Worm (Caenorhabditis elegans) whole organism, early embryonic: ENCODE results near the gene unc-39.

Experiments used
- B0310.2 ChIP-seq: sonication (generic microtip); optimal IDR thresholded peaks from 2 replicates; lab custom pipeline; 2016; ENCODE audit warnings: mild to moderate bottlenecking, missing genetic modification characterization, missing compliant biosample characterization
- F13C5.2 ChIP-seq: sonication (generic microtip); optimal IDR thresholded peaks from 2 replicates; lab custom pipeline; 2017; ENCODE audit warnings: mild to moderate bottlenecking, missing genetic modification characterization, inconsistent platforms, missing compliant biosample characterization
- aly-1 ChIP-seq: sonication (generic microtip); optimal IDR thresholded peaks from 2 replicates; lab custom pipeline; 2016; ENCODE audit warnings: missing genetic modification characterization, missing compliant biosample characterization
- ama-1 ChIP-seq: fragments of 150-350 bp; optimal IDR thresholded peaks from 2 replicates; lab custom pipeline; 2014
- ceh-13 ChIP-seq: fragments of 200-800 bp; sonication (Bioruptor generic); optimal IDR thresholded peaks from 2 replicates; lab custom pipeline; 2018; ENCODE audit warnings: mild to moderate bottlenecking, missing genetic modification characterization, missing compliant biosample characterization
- ceh-36 ChIP-seq: sonication (generic microtip); optimal IDR thresholded peaks from 2 replicates; lab custom pipeline; 2016; ENCODE audit warnings: missing genetic modification characterization, inconsistent platforms, missing compliant biosample characterization
- ets-7 ChIP-seq: sonication (generic microtip); optimal IDR thresholded peaks from 2 replicates; lab custom pipeline; 2016; ENCODE audit warnings: missing genotype, missing genetic modification characterization, missing compliant biosample characterization
- flt-1 ChIP-seq: fragments of 200-800 bp; sonication (Bioruptor generic); IDR thresholded peaks from 2 replicates; pipeline ENCODE4 v1.3.6; 2022; ENCODE audit warnings: missing genetic modification characterization, missing compliant biosample characterization
- hmbx-1 ChIP-seq: sonication (generic microtip); optimal IDR thresholded peaks from 2 replicates; lab custom pipeline; 2016; ENCODE audit warnings: mild to moderate bottlenecking, missing genetic modification characterization, missing compliant biosample characterization
- hmg-4 ChIP-seq: fragments of 200-800 bp; sonication (Bioruptor generic); optimal IDR thresholded peaks from 2 replicates; lab custom pipeline; 2018; ENCODE audit warnings: mild to moderate bottlenecking, missing genetic modification characterization, missing compliant biosample characterization
- hnd-1 ChIP-seq: sonication (generic microtip); optimal IDR thresholded peaks from 2 replicates; lab custom pipeline; 2016; ENCODE audit warnings: missing genetic modification characterization, missing compliant biosample characterization
- pes-1 ChIP-seq: fragments of 200-800 bp; sonication (Bioruptor generic); IDR thresholded peaks from 2 replicates; pipeline ENCODE4 v1.3.6; 2022; ENCODE audit warnings: missing genetic modification reagents, missing genetic modification characterization, missing compliant biosample characterization
- scrt-1 ChIP-seq: fragments of 200-800 bp; sonication (Bioruptor generic); IDR thresholded peaks from 2 replicates; pipeline ENCODE4 v1.3.6; 2022; ENCODE audit warnings: missing genetic modification characterization, missing compliant biosample characterization
- sea-1 ChIP-seq: fragments of 200-800 bp; sonication (Bioruptor generic); conservative IDR thresholded peaks from 2 replicates; pipeline ENCODE4 v1.3.6; 2022; ENCODE audit warnings: missing genetic modification characterization, missing compliant biosample characterization
- tbx-11 ChIP-seq: fragments of 200-800 bp; sonication (Bioruptor generic); IDR thresholded peaks from 2 replicates; pipeline ENCODE4 v1.3.6; 2022; ENCODE audit warnings: missing genetic modification characterization, missing compliant biosample characterization
- tbx-37 ChIP-seq: fragments of 200-800 bp; sonication (Bioruptor generic); conservative IDR thresholded peaks from 2 replicates; pipeline ENCODE4 v1.3.6; 2022; ENCODE audit warnings: missing genetic modification reagents, missing genetic modification characterization, missing compliant biosample characterization
- tra-4 ChIP-seq: sonication (generic microtip); optimal IDR thresholded peaks from 2 replicates; lab custom pipeline; 2017; ENCODE audit warnings: missing genetic modification characterization, missing compliant biosample characterization

The unc-39 gene

DNA sequence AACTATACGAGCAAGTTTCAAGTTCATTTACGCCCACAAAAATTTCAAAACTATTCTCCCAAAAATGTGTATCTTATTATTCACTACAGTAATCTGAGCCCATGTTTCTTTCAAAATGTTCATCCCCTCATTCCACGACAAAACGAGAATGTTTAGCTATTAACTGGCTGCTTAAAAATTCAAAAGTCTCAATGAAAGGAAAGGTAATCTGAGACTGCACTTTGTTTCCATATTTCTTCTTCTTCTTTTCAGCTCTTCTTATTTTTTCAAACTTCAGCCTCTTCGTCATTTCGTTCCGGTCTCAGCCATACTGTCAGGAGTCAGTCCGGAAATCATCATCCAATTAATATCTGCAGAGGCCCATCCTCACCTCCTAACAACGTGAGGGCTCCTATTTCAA is at the start of gene unc-39:
unc-39 (plus strand) TSS at position 301 of the 400 bp plus-strand sequence.
- no peak for TF ChIP-seq flt-1
- TF ChIP-seq ama-1 (lab: Kevin White, UChicago): no peak
- TF ChIP-seq F13C5.2 (tag; lab: Kevin White, UChicago): no peak
- no peak for TF ChIP-seq aly-1
- no peak for TF ChIP-seq scrt-1
- no peak for TF ChIP-seq B0310.2 (tag; lab: Kevin White, UChicago)
- TF ChIP-seq pes-1 (GFP tag; lab: Robert Waterston, UW): no peak
- no peak for TF ChIP-seq tbx-37 (GFP tag; lab: Robert Waterston, UW)
- no peak for TF ChIP-seq ets-7 (tag; lab: Kevin White, UChicago)
- TF ChIP-seq sea-1: no peak
- no peak for TF ChIP-seq hnd-1 (tag; lab: Kevin White, UChicago)
- no peak for TF ChIP-seq tbx-11
- no peak for TF ChIP-seq tra-4 (tag; lab: Kevin White, UChicago)
- no peak for TF ChIP-seq ceh-13 (GFP tag; lab: Kevin White, UChicago)
- no peak for TF ChIP-seq ceh-36 (tag; lab: Kevin White, UChicago)
- TF ChIP-seq hmbx-1 (tag; lab: Kevin White, UChicago): no peak

DNA sequence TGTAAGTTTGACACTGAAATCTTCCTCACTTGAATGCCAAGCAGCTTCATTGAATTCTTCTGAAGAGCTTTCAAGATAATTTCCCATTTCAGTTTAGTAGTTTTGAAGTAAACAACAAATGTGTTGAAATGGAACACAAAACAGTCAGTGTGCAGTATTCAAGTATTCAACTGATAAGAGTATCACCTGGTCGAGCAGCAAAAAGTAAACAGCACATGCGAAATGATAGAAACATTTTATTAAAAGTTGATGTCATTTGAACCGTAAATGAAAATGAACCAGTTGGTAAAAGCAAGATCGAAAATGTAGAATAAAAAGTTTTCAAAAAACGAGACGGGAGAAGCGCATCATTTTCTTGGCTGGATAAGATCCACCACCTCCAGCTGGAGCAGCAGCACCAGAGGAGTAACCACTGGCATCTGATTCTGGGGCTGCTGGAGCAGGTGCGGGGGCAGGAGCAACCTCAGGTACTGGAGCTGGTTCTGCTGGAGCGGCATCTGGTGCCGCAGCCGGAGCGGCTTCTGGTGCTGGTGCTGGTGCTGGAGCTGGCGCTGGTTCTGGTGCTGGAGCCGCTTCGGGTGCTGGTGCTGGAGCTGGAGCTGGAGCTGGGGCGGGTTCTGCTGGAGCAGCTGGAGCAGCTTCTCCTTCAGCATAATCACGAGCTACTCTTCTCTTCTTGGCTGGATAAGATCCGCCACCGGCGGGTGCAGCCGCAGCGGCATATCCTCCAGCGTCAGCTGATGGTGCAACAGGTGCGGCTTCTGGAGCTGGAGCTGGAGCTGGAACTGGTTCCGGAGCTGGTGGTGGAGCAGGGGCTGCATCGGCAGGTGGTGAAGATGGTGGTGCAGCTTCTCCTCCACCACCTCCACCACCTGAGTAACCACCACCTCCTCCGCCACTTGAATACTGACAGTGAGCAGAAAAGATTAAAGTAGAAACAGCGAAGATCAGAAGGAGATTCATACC is 48.1 kb upstream of the unc-39 start, which contains the start of the genes F47B8.4 and F47B8.18:
F47B8.4 (minus strand) TSS at position 172 of the 966 bp plus-strand sequence.
F47B8.18 (minus strand) TSS at position 963 of the 966 bp plus-strand sequence.
- TF ChIP-seq aly-1 (peak; percentile 26), ets-7 (tag; lab: Kevin White, UChicago) (no peak)

DNA sequence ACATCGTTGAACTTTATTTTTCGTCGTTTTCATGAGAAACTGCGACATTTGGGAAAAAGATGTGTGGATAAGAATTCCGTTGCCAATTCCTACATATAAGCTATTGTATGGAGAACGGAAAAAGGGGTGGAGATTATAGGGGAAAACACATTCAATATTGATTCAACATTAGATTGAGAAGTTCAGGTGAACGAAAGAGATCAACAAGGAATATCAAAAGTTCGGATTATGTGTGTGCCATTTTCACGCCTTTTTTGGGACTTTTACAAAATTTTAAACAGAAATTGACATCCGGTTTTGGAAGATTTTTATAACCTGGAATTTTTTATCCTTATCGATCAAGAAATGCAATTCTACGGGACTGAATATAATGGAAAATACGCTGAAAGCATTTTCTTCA is 45.1 kb upstream of the unc-39 start, which contains the start of gene F47B8.5:
F47B8.5 (minus strand) TSS at position 101 of the 400 bp plus-strand sequence.
- TF ChIP-seq hmbx-1 (tag; lab: Kevin White, UChicago) (no peak), tra-4 (tag; lab: Kevin White, UChicago) (no peak), tbx-11 (no peak), F13C5.2 (tag; lab: Kevin White, UChicago) (no peak), tbx-37 (GFP tag; lab: Robert Waterston, UW) (no peak), aly-1 (no peak), B0310.2 (tag; lab: Kevin White, UChicago) (no peak), hnd-1 (tag; lab: Kevin White, UChicago) (no peak), pes-1 (GFP tag; lab: Robert Waterston, UW) (no peak), ama-1 (lab: Kevin White, UChicago) (no peak)

DNA sequence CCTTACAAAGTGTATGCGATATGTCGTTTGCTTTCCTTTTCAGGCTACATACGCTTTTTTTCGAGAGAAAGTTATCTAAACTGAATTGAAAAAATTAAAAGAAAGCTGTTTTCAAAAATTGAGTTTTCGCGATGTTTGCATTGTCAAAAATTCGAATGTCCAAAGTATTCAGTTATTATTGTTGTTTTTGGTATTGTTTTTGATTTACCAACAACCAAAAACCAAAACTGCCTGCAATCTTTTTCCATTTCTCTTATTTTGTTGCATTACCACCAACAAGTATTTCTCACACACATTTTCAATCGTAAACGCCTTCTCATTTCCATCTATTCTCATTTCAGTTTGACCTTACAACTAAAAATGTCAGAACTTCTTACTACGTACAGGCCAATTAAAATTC is 44.1 kb upstream of the unc-39 start, which contains the start of gene pepm-1:
pepm-1 (plus strand) TSS at position 301 of the 400 bp plus-strand sequence.
- TF ChIP-seq ama-1 (lab: Kevin White, UChicago) (no peak), tbx-37 (GFP tag; lab: Robert Waterston, UW) (no peak), pes-1 (GFP tag; lab: Robert Waterston, UW) (no peak), hmg-4 (GFP tag; lab: Kevin White, UChicago) (no peak), aly-1 (no peak)

DNA sequence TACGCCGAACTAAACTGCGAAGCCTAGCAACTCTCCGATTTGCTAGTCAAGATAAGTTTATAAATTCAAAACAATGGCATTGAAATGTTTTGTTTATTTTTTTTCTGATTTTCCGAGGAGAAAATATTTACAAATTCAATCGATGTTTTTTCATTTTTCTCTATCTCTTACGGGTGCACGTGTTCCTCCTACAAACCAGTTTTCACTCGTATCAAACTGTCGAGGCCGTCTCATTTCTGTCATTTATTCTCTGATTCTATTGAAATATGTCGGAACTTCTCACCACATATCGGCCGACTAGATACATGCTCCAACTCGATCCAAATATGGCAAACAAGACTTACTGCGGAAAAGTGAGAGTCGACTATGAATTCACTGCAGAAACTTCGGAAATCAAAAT is 41.4 kb upstream of the unc-39 start, which contains the start of gene F47B8.8:
F47B8.8 (plus strand) TSS at position 257 of the 400 bp plus-strand sequence.
- no peak for TF ChIP-seq ets-7 (tag; lab: Kevin White, UChicago)
- no peak for TF ChIP-seq flt-1
- TF ChIP-seq scrt-1: no peak
- TF ChIP-seq aly-1: no peak
- TF ChIP-seq tbx-37 (GFP tag; lab: Robert Waterston, UW): no peak
- no peak for TF ChIP-seq hmg-4 (GFP tag; lab: Kevin White, UChicago)
- no peak for TF ChIP-seq hmbx-1 (tag; lab: Kevin White, UChicago)
- no peak for TF ChIP-seq ama-1 (lab: Kevin White, UChicago)
- TF ChIP-seq F13C5.2 (tag; lab: Kevin White, UChicago): no peak
- TF ChIP-seq ceh-36 (tag; lab: Kevin White, UChicago): no peak
- no peak for TF ChIP-seq tra-4 (tag; lab: Kevin White, UChicago)
- no peak for TF ChIP-seq pes-1 (GFP tag; lab: Robert Waterston, UW)
- TF ChIP-seq sea-1: no peak
- TF ChIP-seq tbx-11: no peak
- no peak for TF ChIP-seq hnd-1 (tag; lab: Kevin White, UChicago)
- no peak for TF ChIP-seq ceh-13 (GFP tag; lab: Kevin White, UChicago)
- TF ChIP-seq B0310.2 (tag; lab: Kevin White, UChicago): no peak

DNA sequence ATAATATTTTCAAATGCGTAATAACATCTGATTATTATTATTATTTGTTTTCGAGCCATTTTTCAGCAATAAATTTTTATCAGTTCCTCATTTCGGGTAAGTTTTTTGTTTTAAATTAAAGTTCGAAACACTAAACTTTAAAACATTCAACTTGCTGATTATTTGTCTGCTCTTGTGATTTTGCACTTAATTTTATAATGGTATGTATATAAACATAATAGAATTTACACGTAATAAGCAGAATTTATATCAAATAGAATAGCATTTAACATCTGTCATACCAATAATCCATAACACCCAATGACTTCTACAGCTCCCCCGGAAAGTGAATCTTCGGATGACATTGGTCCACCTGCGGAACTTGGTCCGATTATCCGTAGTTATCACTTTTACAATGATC is 39.8 kb upstream of the unc-39 start, which contains the start of gene srm-4:
srm-4 (plus strand) TSS at position 301 of the 400 bp plus-strand sequence.
- TF ChIP-seq hmg-4 (GFP tag; lab: Kevin White, UChicago): no peak
- no peak for TF ChIP-seq ets-7 (tag; lab: Kevin White, UChicago)
- no peak for TF ChIP-seq tra-4 (tag; lab: Kevin White, UChicago)
- no peak for TF ChIP-seq ceh-13 (GFP tag; lab: Kevin White, UChicago)
- TF ChIP-seq hmbx-1 (tag; lab: Kevin White, UChicago): no peak
- TF ChIP-seq hnd-1 (tag; lab: Kevin White, UChicago): no peak
- TF ChIP-seq pes-1 (GFP tag; lab: Robert Waterston, UW): no peak
- TF ChIP-seq F13C5.2 (tag; lab: Kevin White, UChicago): no peak
- TF ChIP-seq sea-1: no peak
- TF ChIP-seq flt-1: no peak
- no peak for TF ChIP-seq ceh-36 (tag; lab: Kevin White, UChicago)
- no peak for TF ChIP-seq tbx-37 (GFP tag; lab: Robert Waterston, UW)
- TF ChIP-seq tbx-11: no peak

DNA sequence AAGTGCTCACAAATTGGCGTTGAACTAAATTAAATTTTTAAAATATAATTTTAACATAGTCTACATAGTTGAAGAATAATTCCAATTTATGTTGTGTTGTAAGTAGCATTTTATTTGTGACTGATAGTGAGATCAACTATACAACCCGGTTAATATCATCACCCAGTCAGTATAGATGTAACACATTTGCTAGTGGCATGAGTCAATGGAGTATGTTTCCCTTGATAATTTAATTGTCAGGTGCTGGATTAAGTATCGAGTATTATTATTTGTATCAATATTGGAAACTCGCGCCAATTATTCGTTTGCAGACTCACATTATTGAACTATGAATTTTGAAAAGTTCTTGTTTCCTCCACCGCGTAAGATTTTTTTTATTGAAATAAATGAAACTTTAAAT is 38.0 kb upstream of the unc-39 start, which contains the start of gene srm-5:
srm-5 (plus strand) TSS at position 301 of the 400 bp plus-strand sequence.
- no peak for TF ChIP-seq hnd-1 (tag; lab: Kevin White, UChicago)
- TF ChIP-seq ama-1 (lab: Kevin White, UChicago): no peak
- no peak for TF ChIP-seq aly-1
- no peak for TF ChIP-seq sea-1
- no peak for TF ChIP-seq B0310.2 (tag; lab: Kevin White, UChicago)
- TF ChIP-seq ceh-13 (GFP tag; lab: Kevin White, UChicago): no peak
- TF ChIP-seq ets-7 (tag; lab: Kevin White, UChicago): no peak
- no peak for TF ChIP-seq hmbx-1 (tag; lab: Kevin White, UChicago)
- no peak for TF ChIP-seq tbx-37 (GFP tag; lab: Robert Waterston, UW)
- no peak for TF ChIP-seq F13C5.2 (tag; lab: Kevin White, UChicago)
- TF ChIP-seq hmg-4 (GFP tag; lab: Kevin White, UChicago): no peak
